Worm (Caenorhabditis elegans) whole organism, late embryonic: Measurements from ENCODE around the gene K04E7.1.

ENCODE experiments used
- K09A11.1 ChIP-seq: sonication (generic microtip); optimal IDR thresholded peaks from 2 replicates; lab custom pipeline; 2017; ENCODE audit warnings: antibody characterized with exemption, mild to moderate bottlenecking, missing genetic modification characterization, missing compliant biosample characterization; ENCODE audit not compliant: insufficient read depth
- ceh-48 ChIP-seq: sonication (generic microtip); optimal IDR thresholded peaks from 2 replicates; lab custom pipeline; 2016; ENCODE audit warnings: missing genetic modification characterization, inconsistent platforms, missing compliant biosample characterization
- ets-4 ChIP-seq: sonication (generic microtip); optimal IDR thresholded peaks from 2 replicates; lab custom pipeline; 2016; ENCODE audit warnings: missing genetic modification characterization, missing compliant biosample characterization
- hlh-13 ChIP-seq: fragments of 200-800 bp; sonication (Bioruptor generic); optimal IDR thresholded peaks from 2 replicates; lab custom pipeline; 2018; ENCODE audit warnings: mild to moderate bottlenecking, missing genetic modification characterization, missing compliant biosample characterization
- hlh-30 ChIP-seq: sonication (generic microtip); optimal IDR thresholded peaks from 2 replicates; lab custom pipeline; 2017; ENCODE audit warnings: antibody characterized with exemption, missing genetic modification characterization, missing compliant biosample characterization; ENCODE audit not compliant: insufficient read depth
- lin-11 ChIP-seq: fragments of 200-800 bp; sonication (Bioruptor generic); optimal IDR thresholded peaks from 2 replicates; lab custom pipeline; 2018; ENCODE audit warnings: mild to moderate bottlenecking, missing genetic modification characterization, missing compliant biosample characterization
- madf-2 ChIP-seq: sonication (generic microtip); optimal IDR thresholded peaks from 2 replicates; lab custom pipeline; 2017; ENCODE audit warnings: missing genetic modification characterization, missing compliant biosample characterization
- nhr-11 ChIP-seq: fragments of 150-350 bp; optimal IDR thresholded peaks from 2 replicates; lab custom pipeline; 2014; ENCODE audit warnings: missing biosample characterization, missing genetic modification characterization
- pha-4 ChIP-seq: fragments of 150-350 bp; optimal IDR thresholded peaks from 2 replicates; lab custom pipeline; 2018; ENCODE audit warnings: missing biosample characterization, missing genetic modification reagents, missing genetic modification characterization
- pqm-1 ChIP-seq: sonication (generic microtip); optimal IDR thresholded peaks from 2 replicates; lab custom pipeline; 2016; ENCODE audit warnings: missing genetic modification characterization, missing compliant biosample characterization
- tbx-2 ChIP-seq: sonication (generic microtip); optimal IDR thresholded peaks from 2 replicates; lab custom pipeline; 2016; ENCODE audit warnings: missing genetic modification characterization, missing compliant biosample characterization

DNA sequence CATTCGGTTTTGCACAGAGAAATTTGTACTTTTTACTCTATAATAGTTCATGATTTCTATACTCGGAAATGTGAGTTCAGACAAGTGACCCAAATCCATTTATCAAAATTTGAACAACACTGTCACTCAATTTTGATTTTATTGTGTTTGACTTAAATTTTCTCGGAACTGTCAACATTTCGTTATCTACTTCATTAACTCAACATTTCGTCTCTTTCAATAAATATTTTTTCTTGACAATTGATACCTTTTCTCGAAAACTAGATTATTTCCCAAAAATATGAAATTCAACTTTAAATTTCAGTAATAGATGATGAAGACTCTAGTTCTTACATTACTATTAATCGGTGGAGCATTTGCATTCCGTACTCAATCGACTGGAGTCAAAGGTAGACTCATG lies 48.8 kb downstream of the K04E7.1 start, which contains the start of gene ttr-36:
- TF ChIP-seq K09A11.1 (tag; lab: Kevin White, UChicago) (no peak), madf-2 (tag; lab: Kevin White, UChicago) (no peak), pqm-1 (no peak), ets-4 (tag; lab: Kevin White, UChicago) (no peak), ceh-48 (tag; lab: Kevin White, UChicago) (no peak), nhr-11 (no peak), hlh-30 (tag; lab: Kevin White, UChicago) (no peak), lin-11 (tag; lab: Kevin White, UChicago) (no peak), pha-4 (tag; lab: Kevin White, UChicago) (no peak), hlh-13 (GFP tag; lab: Kevin White, UChicago) (no peak), tbx-2 (tag; lab: Kevin White, UChicago) (no peak)
